Worm (Caenorhabditis elegans) whole organism, young adult: ENCODE measurements around the gene sru-1.

Experiments
- C06A6.2 ChIP-seq: fragments of 200-800 bp; sonication (Bioruptor generic); conservative IDR thresholded peaks from 2 replicates; pipeline ENCODE4 v1.3.6; 2022; ENCODE audit warnings: missing genetic modification characterization, missing compliant biosample characterization
- ama-1 ChIP-seq, 3 experiments: fragments of 150-350 bp in 1 of 3; sonication (generic microtip) in 2 of 3; optimal IDR thresholded peaks; 2 replicates each; lab custom pipeline; 2014 to 2018; ENCODE audit warnings: missing biosample characterization in 2 of 3, missing genetic modification characterization in 2 of 3, missing genetic modification reagents in 2 of 3
- aptf-2 ChIP-seq: fragments of 200-800 bp; sonication (Bioruptor generic); conservative IDR thresholded peaks from 2 replicates; pipeline ENCODE4 v1.3.6; 2022; ENCODE audit warnings: missing genetic modification reagents, missing genetic modification characterization, missing compliant biosample characterization
- ceh-58 ChIP-seq: fragments of 200-800 bp; sonication (Bioruptor generic); IDR thresholded peaks from 2 replicates; pipeline ENCODE4 v1.3.6; 2022; ENCODE audit warnings: missing genetic modification characterization, missing compliant biosample characterization
- lag-1 ChIP-seq: fragments of 200-800 bp; sonication (Bioruptor generic); IDR thresholded peaks from 2 replicates; pipeline ENCODE4 v1.3.6; 2022; ENCODE audit warnings: missing genetic modification reagents, missing genetic modification characterization, missing compliant biosample characterization
- lin-26 ChIP-seq: fragments of 200-800 bp; sonication (Bioruptor generic); IDR thresholded peaks from 2 replicates; pipeline ENCODE4 v1.3.6; 2022; ENCODE audit warnings: missing genetic modification reagents, missing genetic modification characterization, missing compliant biosample characterization
- sdz-38 ChIP-seq: sonication (generic microtip); optimal IDR thresholded peaks from 2 replicates; lab custom pipeline; 2016; ENCODE audit warnings: missing genotype, missing genetic modification characterization, missing compliant biosample characterization
- snpc-4 ChIP-seq, 5 experiments: fragments of 150-350 bp in 1 of 5; sonication (generic microtip) in 4 of 5; optimal IDR thresholded peaks; 2 replicates each; lab custom pipeline; 2014 to 2018; ENCODE audit warnings: missing genetic modification characterization in 5 of 5, missing biosample characterization in 3 of 5, antibody characterized with exemption in 2 of 5, mild to moderate bottlenecking in 2 of 5, missing compliant biosample characterization in 2 of 5, missing genotype in 2 of 5, moderate library complexity in 2 of 5, missing genetic modification reagents in 1 of 5
- unc-62 ChIP-seq: fragments of 150-350 bp; optimal IDR thresholded peaks from 2 replicates; lab custom pipeline; 2014; ENCODE audit warnings: missing biosample characterization, missing genetic modification reagents, missing genetic modification characterization
- xnd-1 ChIP-seq: sonication (generic microtip); optimal IDR thresholded peaks from 2 replicates; lab custom pipeline; 2016; ENCODE audit warnings: missing genotype, missing genetic modification reagents, missing genetic modification characterization, missing compliant biosample characterization

ce11 chrIV:9530768-9531167 is 42.4 kb downstream of the sru-1 start:
- TF ChIP-seq ama-1 (optimal IDR thresholded peaks at IDR 0.05; lab: Kevin White, UChicago) (no peak), ama-1 (GFP tag; optimal IDR thresholded peaks at IDR 0.05; lab: Kevin White, UChicago) (no peak), xnd-1 (tag; lab: Kevin White, UChicago) (no peak), C06A6.2 (GFP tag; lab: Robert Waterston, UW) (no peak), aptf-2 (GFP tag; lab: Robert Waterston, UW) (no peak), unc-62 (no peak), lin-26 (GFP tag; lab: Robert Waterston, UW) (no peak), snpc-4 (GFP tag; optimal IDR thresholded peaks at IDR 0.05; lab: Kevin White, UChicago) (no peak), snpc-4 (tag; optimal IDR thresholded peaks at IDR 0.05; lab: Kevin White, UChicago) (no peak), lag-1 (GFP tag; lab: Robert Waterston, UW) (no peak), sdz-38 (tag; lab: Kevin White, UChicago) (no peak), ceh-58 (GFP tag; lab: Robert Waterston, UW) (no peak)
